Fruit fly (Drosophila melanogaster) whole organism, pupa: ENCODE results near the gene CG2519.

Source experiments
- CG10348 ChIP-seq: fragments of 200-800 bp; sonication (Bioruptor generic); IDR thresholded peaks from 2 replicates; pipeline ENCODE4 v1.3.6; 2022; ENCODE audit warnings: missing biosample characterization, missing genetic modification characterization
- CG13204 ChIP-seq: fragments of 200-800 bp; sonication (Bioruptor generic); optimal IDR thresholded peaks from 2 replicates; lab custom pipeline; 2018; ENCODE audit warnings: missing biosample characterization, mild to moderate bottlenecking, missing genetic modification characterization, moderate library complexity
- CG14655 ChIP-seq: fragments of 200-800 bp; sonication (Bioruptor generic); optimal IDR thresholded peaks from 3 replicates; lab custom pipeline; 2017; ENCODE audit warnings: mild to moderate bottlenecking, missing biosample characterization, missing genetic modification reagents, missing genetic modification characterization
- CG17806 ChIP-seq: fragments of 200-800 bp; sonication (Bioruptor generic); optimal IDR thresholded peaks from 2 replicates; lab custom pipeline; 2018; ENCODE audit warnings: missing biosample characterization, mild to moderate bottlenecking, missing genetic modification characterization, moderate library complexity
- CG34367 ChIP-seq: fragments of 200-800 bp; sonication (Bioruptor generic); optimal IDR thresholded peaks from 2 replicates; lab custom pipeline; 2018; ENCODE audit warnings: missing biosample characterization, mild to moderate bottlenecking, missing genetic modification characterization
- CG4496 ChIP-seq: fragments of 200-800 bp; sonication (Bioruptor generic); IDR thresholded peaks from 3 replicates; pipeline ENCODE4 v1.3.6; 2022; ENCODE audit warnings: missing biosample characterization, missing genetic modification characterization
- CG8159 ChIP-seq: fragments of 200-800 bp; sonication (Bioruptor generic); optimal IDR thresholded peaks from 3 replicates; lab custom pipeline; 2018; ENCODE audit warnings: missing biosample characterization, mild to moderate bottlenecking, missing genetic modification characterization, moderate library complexity
- D1 ChIP-seq: fragments of 200-800 bp; sonication (Bioruptor generic); optimal IDR thresholded peaks from 2 replicates; lab custom pipeline; 2018; ENCODE audit warnings: missing biosample characterization, mild to moderate bottlenecking, missing genetic modification characterization, moderate library complexity
- Pif1B ChIP-seq: fragments of 200-800 bp; sonication (Bioruptor generic); optimal IDR thresholded peaks from 3 replicates; lab custom pipeline; 2016; ENCODE audit warnings: missing biosample characterization, missing genetic modification characterization
- Snoo ChIP-seq: fragments of 200-800 bp; sonication (Bioruptor generic); optimal IDR thresholded peaks from 3 replicates; lab custom pipeline; 2017; ENCODE audit warnings: missing biosample characterization, mild to moderate bottlenecking, missing genetic modification characterization, inconsistent platforms
- fd96Ca ChIP-seq: fragments of 200-800 bp; sonication (Bioruptor generic); IDR thresholded peaks from 3 replicates; pipeline ENCODE4 v1.3.6; 2022; ENCODE audit warnings: missing biosample characterization, missing genetic modification characterization

- TF ChIP-seq fd96Ca (GFP tag; lab: Robert Waterston, UW) (no peak), Snoo (tag; lab: Kevin White, UChicago) (no peak), CG14655 (GFP tag; lab: Kevin White, UChicago) (no peak), CG4496 (GFP tag; lab: Robert Waterston, UW) (no peak), CG10348 (GFP tag; lab: Robert Waterston, UW) (no peak), D1 (tag; lab: Kevin White, UChicago) (no peak), CG34367 (no peak), Pif1B (GFP tag; lab: Kevin White, UChicago) (no peak), CG8159 (tag; lab: Kevin White, UChicago) (no peak), CG17806 (tag; lab: Kevin White, UChicago) (no peak), CG13204 (GFP tag; lab: Kevin White, UChicago) (no peak)
These were observed 43.9 kb upstream of the CG2519 start, which contains the start of the genes noi and Vha26 for dm6 chr3R:5591398-5591853.
